Fruit fly (Drosophila melanogaster) Kc167 (cell line): ENCODE results near the gene zuc.

ENCODE experiments used
- Myc ChIP-seq: fragments of >200 bp; optimal IDR thresholded peaks from 2 replicates; lab custom pipeline; 2017; ENCODE audit warnings: missing external identifiers
- Sin3A ChIP-seq: fragments of >200 bp; optimal IDR thresholded peaks from 2 replicates; lab custom pipeline; 2018; ENCODE audit warnings: missing external identifiers
- h ChIP-seq: fragments of >200 bp; optimal IDR thresholded peaks from 3 replicates; lab custom pipeline; 2018; ENCODE audit warnings: missing external identifiers
- psq ChIP-seq: fragments of >200 bp; optimal IDR thresholded peaks from 2 replicates; lab custom pipeline; 2017; ENCODE audit warnings: missing external identifiers
- ttk ChIP-seq: sonication (Bioruptor generic); optimal IDR thresholded peaks from 2 replicates; lab custom pipeline; 2017; ENCODE audit warnings: missing external identifiers

DNA sequence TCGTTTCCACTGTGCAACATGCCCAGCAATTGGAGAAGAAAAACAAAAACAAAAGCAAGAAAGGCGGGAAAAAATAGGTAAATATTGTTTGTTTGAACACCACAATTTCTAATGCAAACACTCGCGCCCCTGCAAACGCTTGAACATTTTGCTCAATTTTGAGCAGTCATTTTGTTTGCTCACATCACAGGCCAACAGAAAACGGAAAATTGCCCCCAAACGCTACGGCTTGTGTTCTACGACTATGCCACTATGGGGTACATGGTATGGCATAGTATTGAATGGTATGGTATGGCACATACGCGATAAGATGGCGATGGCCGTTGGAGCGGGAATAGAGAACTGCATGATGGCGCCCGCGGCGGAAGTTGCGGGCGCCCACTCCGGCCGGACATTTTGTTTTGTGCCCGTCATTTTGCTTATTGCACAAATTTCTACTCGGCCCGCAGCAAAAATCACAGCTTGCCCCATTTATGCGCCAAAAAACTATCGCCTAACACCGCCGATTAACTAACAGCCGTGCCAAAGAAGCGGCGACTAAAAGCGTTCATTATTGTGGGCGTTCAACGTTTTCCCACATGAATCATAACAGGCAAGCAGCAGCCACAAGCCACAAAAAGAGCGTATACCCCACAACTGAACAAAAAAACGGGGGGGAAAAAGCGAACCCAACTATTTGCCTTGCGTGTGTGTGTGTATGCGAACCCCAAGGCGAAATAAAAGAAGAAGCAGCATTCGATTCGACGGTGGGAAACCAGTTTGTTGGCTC lies 14.7 kb upstream of the zuc start:
- TF ChIP-seq Sin3A, result no peak
- TF ChIP-seq Myc (lab: Kevin White, UChicago), result no peak
- no peak for TF ChIP-seq psq (lab: Kevin White, UChicago)
- no peak for TF ChIP-seq ttk (lab: Kevin White, UChicago)
- TF ChIP-seq h (lab: Kevin White, UChicago), result no peak
